Worm (Caenorhabditis elegans): ENCODE measurements around the gene imph-1.

The imph-1 gene

ce11 chrIII:4552872-4553271 lies 544 bp upstream of the imph-1 start:
- TF ChIP-seq elt-2 (tag; optimal IDR thresholded peaks at IDR 0.05), result peak; percentile 55
- no peak for TF ChIP-seq odd-2 (tag; optimal IDR thresholded peaks at IDR 0.05)

ce11 chrIII:4555345-4555744 lies 1.9 kb downstream of the imph-1 start:
- TF ChIP-seq ets-4 (tag; optimal IDR thresholded peaks at IDR 0.05), result no peak
- TF ChIP-seq unc-42 (tag; optimal IDR thresholded peaks at IDR 0.05), result peak; percentile 33

- TF ChIP-seq ceh-6 (GFP tag; optimal IDR thresholded peaks at IDR 0.05), result no peak
- no peak for TF ChIP-seq npax-4 (tag; optimal IDR thresholded peaks at IDR 0.05)
- peak; percentile 7 for TF ChIP-seq unc-42 (tag; optimal IDR thresholded peaks at IDR 0.05)
- no peak for TF ChIP-seq fkh-6 (tag; optimal IDR thresholded peaks at IDR 0.05)
- peak; percentile 67 for TF ChIP-seq unc-55 (GFP tag; optimal IDR thresholded peaks at IDR 0.05)
- no peak for TF ChIP-seq ceh-9 (tag; optimal IDR thresholded peaks at IDR 0.05)
- no peak for TF ChIP-seq C38D4.7 (GFP tag; optimal IDR thresholded peaks at IDR 0.05)
- TF ChIP-seq nhr-11 (tag; optimal IDR thresholded peaks at IDR 0.05), result no peak
- peak; percentile 64 for TF ChIP-seq ceh-34 (tag; optimal IDR thresholded peaks at IDR 0.05)
- no peak for TF ChIP-seq pha-2 (tag; optimal IDR thresholded peaks at IDR 0.05)
- TF ChIP-seq elt-4 (tag; optimal IDR thresholded peaks at IDR 0.05), result no peak
- TF ChIP-seq odd-2 (tag; optimal IDR thresholded peaks at IDR 0.05), result no peak
- TF ChIP-seq madf-2 (tag; optimal IDR thresholded peaks at IDR 0.05), result no peak
- TF ChIP-seq pax-1 (tag; optimal IDR thresholded peaks at IDR 0.05), result peak; percentile 23
- no peak for TF ChIP-seq ceh-30 (tag; optimal IDR thresholded peaks at IDR 0.05)
- TF ChIP-seq ceh-31 (tag; optimal IDR thresholded peaks at IDR 0.05), result peak; percentile 66
- TF ChIP-seq ets-4 (tag; optimal IDR thresholded peaks at IDR 0.05), result peak; percentile 26
- no peak for TF ChIP-seq C08G9.2 (tag; optimal IDR thresholded peaks at IDR 0.05)
- no peak for TF ChIP-seq pag-3 (tag; optimal IDR thresholded peaks at IDR 0.05; ENCODE audit: borderline replicate concordance)
- TF ChIP-seq F13H6.1 (tag; optimal IDR thresholded peaks at IDR 0.05), result peak; percentile 41
- no peak for TF ChIP-seq ceh-18 (tag; optimal IDR thresholded peaks at IDR 0.05)
- TF ChIP-seq tbx-2 (tag; optimal IDR thresholded peaks at IDR 0.05), result peak; percentile 48
- TF ChIP-seq rnt-1 (tag; optimal IDR thresholded peaks at IDR 0.05), result no peak
- peak; percentile 52 for TF ChIP-seq ama-1 (optimal IDR thresholded peaks at IDR 0.05)
- TF ChIP-seq hlh-30 (tag; optimal IDR thresholded peaks at IDR 0.05; ENCODE audit: insufficient read depth), result peak; percentile 26
- no peak for TF ChIP-seq hlh-13 (GFP tag; optimal IDR thresholded peaks at IDR 0.05)
- no peak for TF ChIP-seq fax-1 (tag; optimal IDR thresholded peaks at IDR 0.05)
- no peak for TF ChIP-seq T23F11.4 (GFP tag; optimal IDR thresholded peaks at IDR 0.05)
- TF ChIP-seq ceh-48 (tag; optimal IDR thresholded peaks at IDR 0.05), result no peak
- TF ChIP-seq ceh-22 (tag; optimal IDR thresholded peaks at IDR 0.05), result no peak
- TF ChIP-seq pqm-1 (tag; optimal IDR thresholded peaks at IDR 0.05), result no peak
- TF ChIP-seq nfya-1 (tag; optimal IDR thresholded peaks at IDR 0.05), result peak; percentile 81
These were observed 7.0 kb downstream of the imph-1 start for ce11 chrIII:4560393-4560890.

ce11 chrIII:4561286-4561685 lies 7.9 kb downstream of the imph-1 start:
- no peak for TF ChIP-seq ztf-16 (tag; optimal IDR thresholded peaks at IDR 0.05)
- TF ChIP-seq odd-2 (tag; optimal IDR thresholded peaks at IDR 0.05), result no peak
- peak; percentile 10 for TF ChIP-seq elt-2 (tag; optimal IDR thresholded peaks at IDR 0.05)
- TF ChIP-seq sox-2 (GFP tag; IDR thresholded peaks at IDR 0.05), result no peak
- TF ChIP-seq ceh-34 (tag; optimal IDR thresholded peaks at IDR 0.05), result no peak
- TF ChIP-seq ceh-19 (GFP tag; optimal IDR thresholded peaks at IDR 0.05), result no peak
- TF ChIP-seq ama-1 (optimal IDR thresholded peaks at IDR 0.05), result no peak
- TF ChIP-seq elt-4 (tag; optimal IDR thresholded peaks at IDR 0.05), result no peak
